Fruit fly (Drosophila melanogaster) whole organism, embryonic: ENCODE data around the gene ddbt.

Experiments used
- Awh ChIP-seq: fragments of 200-800 bp; sonication (Bioruptor generic); IDR thresholded peaks from 2 replicates; pipeline ENCODE4, ENCODE4 v1.3.6; 2022; ENCODE audit warnings: missing biosample characterization, missing genetic modification characterization
- CG10267 ChIP-seq: fragments of 200-800 bp; sonication (Bioruptor generic); optimal IDR thresholded peaks from 2 replicates; lab custom pipeline; 2018; ENCODE audit warnings: missing biosample characterization, mild to moderate bottlenecking, missing genetic modification characterization, moderate library complexity
- CG12219 ChIP-seq: fragments of 200-800 bp; sonication (Bioruptor generic); optimal IDR thresholded peaks from 3 replicates; lab custom pipeline; 2018; ENCODE audit warnings: missing biosample characterization, mild to moderate bottlenecking, missing genetic modification characterization
- CG12744 ChIP-seq: fragments of 200-800 bp; sonication (Bioruptor generic); optimal IDR thresholded peaks from 2 replicates; lab custom pipeline; 2016; ENCODE audit warnings: missing biosample characterization, missing genetic modification characterization
- CG13123 ChIP-seq: fragments of 200-800 bp; sonication (Bioruptor generic); optimal IDR thresholded peaks from 2 replicates; lab custom pipeline; 2016; ENCODE audit warnings: missing biosample characterization, missing genetic modification characterization
- CG13287 ChIP-seq: fragments of 200-800 bp; sonication (Bioruptor generic); IDR thresholded peaks from 2 replicates; pipeline ENCODE4 v1.3.6; 2022; ENCODE audit warnings: missing biosample characterization, missing genetic modification characterization; ENCODE audit not compliant: partially characterized antibody
- CG13775 ChIP-seq: fragments of 200-800 bp; sonication (Bioruptor generic); optimal IDR thresholded peaks from 3 replicates; lab custom pipeline; 2017; ENCODE audit warnings: missing biosample characterization, mild to moderate bottlenecking, missing genetic modification characterization
- CG13894 ChIP-seq: fragments of 200-800 bp; sonication (Bioruptor generic); optimal IDR thresholded peaks from 3 replicates; lab custom pipeline; 2018; ENCODE audit warnings: missing biosample characterization, mild to moderate bottlenecking, missing genetic modification characterization, moderate library complexity
- CG15479 ChIP-seq: fragments of 200-800 bp; sonication (Bioruptor generic); optimal IDR thresholded peaks from 3 replicates; lab custom pipeline; 2019; ENCODE audit warnings: missing biosample characterization, mild to moderate bottlenecking, missing genetic modification characterization, moderate library complexity
- CG1647 ChIP-seq: fragments of 200-800 bp; sonication (Bioruptor generic); optimal IDR thresholded peaks from 3 replicates; lab custom pipeline; 2016; ENCODE audit warnings: missing biosample characterization, missing genetic modification characterization
- CG2202 ChIP-seq: fragments of 200-800 bp; sonication (Bioruptor generic); optimal IDR thresholded peaks from 2 replicates; lab custom pipeline; 2018; ENCODE audit warnings: missing biosample characterization, mild to moderate bottlenecking, missing genetic modification characterization
- CG2712 ChIP-seq: fragments of 200-800 bp; optimal IDR thresholded peaks from 3 replicates; lab custom pipeline; 2019; ENCODE audit warnings: missing biosample characterization, mild to moderate bottlenecking, missing genetic modification characterization, moderate library complexity
- CG32532 ChIP-seq: fragments of 200-800 bp; sonication (Bioruptor generic); IDR thresholded peaks from 2 replicates; pipeline ENCODE4 v1.3.6; 2022; ENCODE audit warnings: missing biosample characterization, missing genetic modification characterization
- CG32767 ChIP-seq: fragments of 200-800 bp; sonication (Bioruptor generic); IDR thresholded peaks from 2 replicates; pipeline ENCODE4 v1.3.6; 2022; ENCODE audit warnings: missing biosample characterization, missing genetic modification characterization
- CG32772 ChIP-seq: fragments of 200-800 bp; sonication (Bioruptor generic); IDR thresholded peaks from 2 replicates; pipeline ENCODE4 v1.3.6; 2022; ENCODE audit warnings: missing biosample characterization, missing genetic modification characterization
- CG33213 ChIP-seq: fragments of 200-800 bp; sonication (Bioruptor generic); optimal IDR thresholded peaks from 3 replicates; lab custom pipeline; 2016; ENCODE audit warnings: missing biosample characterization, missing genetic modification characterization
- CG34224 ChIP-seq: fragments of 200-800 bp; sonication (Bioruptor generic); IDR thresholded peaks from 3 replicates; pipeline ENCODE4 v1.3.6; 2022; ENCODE audit warnings: missing biosample characterization, missing genetic modification characterization; ENCODE audit not compliant: partially characterized antibody
- CG34422 ChIP-seq: fragments of 200-800 bp; sonication (Bioruptor generic); IDR thresholded peaks from 3 replicates; pipeline ENCODE4 v1.3.6; 2022; ENCODE audit warnings: missing biosample characterization, missing genetic modification characterization
- CG3995 ChIP-seq: fragments of 200-800 bp; sonication (Bioruptor generic); optimal IDR thresholded peaks from 3 replicates; lab custom pipeline; 2016; ENCODE audit warnings: missing biosample characterization, missing genetic modification characterization
- CG5180 ChIP-seq: fragments of 200-800 bp; sonication (Bioruptor generic); optimal IDR thresholded peaks from 3 replicates; lab custom pipeline; 2017; ENCODE audit warnings: missing biosample characterization, missing genetic modification characterization, mild to moderate bottlenecking, moderate library complexity, missing genetic modification reagents
- CG6765 ChIP-seq: fragments of 200-800 bp; sonication (Bioruptor generic); optimal IDR thresholded peaks from 3 replicates; lab custom pipeline; 2017; ENCODE audit warnings: missing biosample characterization, mild to moderate bottlenecking, missing genetic modification characterization
- CG8478 ChIP-seq: fragments of >200 bp; optimal IDR thresholded peaks from 2 replicates; lab custom pipeline; 2018
- CG9797 ChIP-seq: fragments of 200-800 bp; sonication (Bioruptor generic); optimal IDR thresholded peaks from 3 replicates; lab custom pipeline; 2018; ENCODE audit warnings: missing biosample characterization, mild to moderate bottlenecking, missing genetic modification characterization
- CG9817 ChIP-seq: fragments of 200-800 bp; sonication (Bioruptor generic); optimal IDR thresholded peaks from 2 replicates; lab custom pipeline; 2018; ENCODE audit warnings: missing biosample characterization, mild to moderate bottlenecking, missing genetic modification characterization, moderate library complexity
- Dek ChIP-seq: fragments of 200-800 bp; sonication (Bioruptor generic); optimal IDR thresholded peaks from 3 replicates; lab custom pipeline; 2019; ENCODE audit warnings: missing biosample characterization, mild to moderate bottlenecking, missing genetic modification characterization, moderate library complexity
- Doc2 ChIP-seq: fragments of 200-800 bp; sonication (Bioruptor generic); IDR thresholded peaks from 2 replicates; pipeline ENCODE4 v1.3.6; 2022; ENCODE audit warnings: missing biosample characterization, missing genetic modification characterization
- Drgx ChIP-seq: fragments of 200-800 bp; sonication (Bioruptor generic); IDR thresholded peaks from 2 replicates; pipeline ENCODE4 v1.3.6; 2022; ENCODE audit warnings: missing biosample characterization, missing genetic modification characterization
- Fer1 ChIP-seq: fragments of 200-800 bp; sonication (Bioruptor generic); optimal IDR thresholded peaks from 2 replicates; lab custom pipeline; 2017; ENCODE audit warnings: missing biosample characterization, mild to moderate bottlenecking, missing genetic modification characterization
- Kr ChIP-seq: fragments of 200-800 bp; sonication (Bioruptor generic); optimal IDR thresholded peaks from 2 replicates; lab custom pipeline; 2017; ENCODE audit warnings: missing biosample characterization, mild to moderate bottlenecking, missing genetic modification characterization
- Mad ChIP-seq: fragments of 200-800 bp; sonication (Bioruptor generic); optimal IDR thresholded peaks from 2 replicates; lab custom pipeline; 2016; ENCODE audit warnings: missing biosample characterization, missing genetic modification characterization
- Max ChIP-seq: fragments of 200-800 bp; sonication (Bioruptor generic); optimal IDR thresholded peaks from 2 replicates; lab custom pipeline; 2016; ENCODE audit warnings: missing biosample characterization, mild to moderate bottlenecking, missing genetic modification characterization
- Mes4 ChIP-seq: fragments of 200-800 bp; sonication (Bioruptor generic); optimal IDR thresholded peaks from 2 replicates; lab custom pipeline; 2016; ENCODE audit warnings: missing biosample characterization, missing genetic modification characterization
- NC2β ChIP-seq: fragments of 200-800 bp; sonication (Bioruptor generic); optimal IDR thresholded peaks from 2 replicates; lab custom pipeline; 2016; ENCODE audit warnings: missing biosample characterization, missing genetic modification characterization
- Nf-YC ChIP-seq: fragments of 200-800 bp; optimal IDR thresholded peaks from 3 replicates; lab custom pipeline; 2019; ENCODE audit warnings: missing biosample characterization, mild to moderate bottlenecking, missing genetic modification characterization, moderate library complexity
- az2 ChIP-seq: fragments of 200-800 bp; sonication (Bioruptor generic); optimal IDR thresholded peaks from 3 replicates; lab custom pipeline; 2016; ENCODE audit warnings: missing biosample characterization, missing genetic modification characterization
- chn ChIP-seq: fragments of 200-800 bp; sonication (Bioruptor generic); optimal IDR thresholded peaks from 2 replicates; lab custom pipeline; 2016; ENCODE audit warnings: missing biosample characterization, missing genetic modification characterization
- dan ChIP-seq: fragments of 200-800 bp; sonication (Bioruptor generic); IDR thresholded peaks from 2 replicates; pipeline ENCODE4 v1.3.6; 2022; ENCODE audit warnings: missing biosample characterization, missing genetic modification characterization
- exex ChIP-seq: fragments of 200-800 bp; sonication (Bioruptor generic); optimal IDR thresholded peaks from 4 replicates; lab custom pipeline; 2018; ENCODE audit warnings: missing biosample characterization, mild to moderate bottlenecking, missing genetic modification characterization, moderate library complexity
- hb ChIP-seq: fragments of 200-800 bp; sonication (Bioruptor generic); IDR thresholded peaks from 3 replicates; pipeline ENCODE4 v1.3.6; 2022; ENCODE audit warnings: missing biosample characterization, missing genetic modification characterization; ENCODE audit not compliant: partially characterized antibody
- her ChIP-seq: fragments of 200-800 bp; sonication (Bioruptor generic); optimal IDR thresholded peaks from 2 replicates; lab custom pipeline; 2016; ENCODE audit warnings: missing biosample characterization, missing genetic modification characterization
- ken ChIP-seq: fragments of 200-800 bp; sonication (Bioruptor generic); IDR thresholded peaks from 3 replicates; pipeline ENCODE4 v1.3.6; 2022; ENCODE audit warnings: missing biosample characterization, missing genetic modification characterization
- otp ChIP-seq: fragments of 200-800 bp; sonication (Bioruptor generic); IDR thresholded peaks from 3 replicates; pipeline ENCODE4, ENCODE4 v1.3.6; 2022; ENCODE audit warnings: missing biosample characterization, missing genetic modification characterization
- p53 ChIP-seq: fragments of 200-800 bp; sonication (Bioruptor generic); optimal IDR thresholded peaks from 2 replicates; lab custom pipeline; 2016; ENCODE audit warnings: missing biosample characterization, missing genetic modification characterization
- rib ChIP-seq: fragments of 200-800 bp; sonication (Bioruptor generic); IDR thresholded peaks from 2 replicates; pipeline ENCODE4 v1.3.6; 2022; ENCODE audit warnings: missing biosample characterization, missing genetic modification characterization
- shn ChIP-seq: fragments of 200-800 bp; sonication (Bioruptor generic); optimal IDR thresholded peaks from 3 replicates; lab custom pipeline; 2016; ENCODE audit warnings: missing biosample characterization, missing genetic modification characterization
- tgo ChIP-seq: fragments of 200-800 bp; sonication (Bioruptor generic); IDR thresholded peaks from 3 replicates; pipeline ENCODE4 v1.3.6; 2022; ENCODE audit warnings: missing biosample characterization, missing genetic modification characterization
- usp ChIP-seq: fragments of >200 bp; optimal IDR thresholded peaks from 2 replicates; lab custom pipeline; 2017; ENCODE audit warnings: missing biosample characterization, missing genetic modification characterization
- vfl ChIP-seq: fragments of 200-800 bp; sonication (Bioruptor generic); optimal IDR thresholded peaks from 2 replicates; lab custom pipeline; 2016; ENCODE audit warnings: missing biosample characterization, missing genetic modification characterization
- wdn ChIP-seq: fragments of 200-800 bp; sonication (Bioruptor generic); IDR thresholded peaks from 2 replicates; pipeline ENCODE4 v1.3.6; 2022; ENCODE audit warnings: missing biosample characterization, missing genetic modification characterization
- wek ChIP-seq: fragments of 200-800 bp; sonication (Bioruptor generic); optimal IDR thresholded peaks from 3 replicates; lab custom pipeline; 2018; ENCODE audit warnings: missing biosample characterization, mild to moderate bottlenecking, missing genetic modification characterization, moderate library complexity
- yki ChIP-seq: fragments of >200 bp; optimal IDR thresholded peaks from 3 replicates; lab custom pipeline; 2018

ddbt gene

DNA sequence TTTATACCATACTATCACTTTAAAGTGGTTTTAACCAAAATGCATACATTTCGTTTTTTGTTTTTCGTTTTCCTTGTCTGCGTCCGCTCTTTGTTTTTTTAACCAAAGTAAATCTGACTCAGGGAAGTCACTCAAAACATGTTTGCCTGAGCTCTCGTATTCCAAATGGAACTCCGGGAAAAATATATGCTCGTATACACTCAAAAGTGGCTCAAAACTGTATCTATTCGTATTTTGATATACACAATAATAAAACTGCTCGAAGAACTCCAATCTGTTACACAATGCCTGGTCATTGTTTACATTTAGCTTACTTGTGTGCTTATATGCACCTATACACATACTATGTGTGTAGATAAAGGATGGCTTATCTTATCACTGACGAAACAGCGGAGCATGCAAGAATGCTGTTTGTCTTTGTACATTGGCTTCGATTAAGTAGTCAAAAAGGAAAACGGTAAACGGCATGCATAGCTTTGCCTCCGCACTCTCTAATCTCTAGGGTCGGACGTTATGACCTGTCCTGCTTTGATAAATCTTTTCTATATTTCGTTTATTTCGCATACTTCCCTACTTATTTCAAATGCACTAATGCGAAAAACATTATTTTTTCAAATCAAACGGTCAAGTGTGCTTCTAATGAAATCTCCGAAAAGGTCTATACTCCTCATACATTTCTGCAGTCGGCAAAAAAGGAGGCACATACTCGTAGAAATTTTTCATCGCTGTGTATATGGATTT lies 46.0 kb upstream of the ddbt start, which contains the start of gene miple2 (continued):
- TF ChIP-seq wdn (no peak), Nf-YC (tag; lab: Kevin White, UChicago) (peak; percentile 35), CG9797 (GFP tag; lab: Kevin White, UChicago) (no peak), CG2202 (tag; lab: Kevin White, UChicago) (peak; percentile 54), Mad (GFP tag; lab: Kevin White, UChicago) (peak; percentile 13), chn (GFP tag; lab: Kevin White, UChicago) (no peak), CG32532 (GFP tag; lab: Robert Waterston, UW) (no peak), her (GFP tag; lab: Kevin White, UChicago) (no peak), Kr (GFP tag; lab: Kevin White, UChicago) (peak; percentile 51), CG32767 (peak; percentile 88), CG12219 (GFP tag; lab: Kevin White, UChicago) (no peak), CG13775 (GFP tag; lab: Kevin White, UChicago) (peak; percentile 42), exex (tag; lab: Kevin White, UChicago) (peak; percentile 65), CG34422 (GFP tag; lab: Robert Waterston, UW) (no peak), CG10267 (peak; percentile 15), Drgx (GFP tag; lab: Robert Waterston, UW) (peak; percentile 31; the same call in 1 of the 2 replicates), CG2712 (tag; lab: Kevin White, UChicago) (peak; percentile 59), wek (GFP tag; lab: Kevin White, UChicago) (peak; percentile 73), CG12744 (GFP tag; lab: Kevin White, UChicago) (peak; percentile 40), CG5180 (peak; percentile 43), Doc2 (no peak), vfl (GFP tag; lab: Kevin White, UChicago) (no peak), CG9817 (no peak), p53 (no peak), yki (lab: Kevin White, UChicago) (no peak), CG6765 (GFP tag; lab: Kevin White, UChicago) (peak; percentile 38), shn (peak; percentile 41), CG15479 (GFP tag; lab: Kevin White, UChicago) (peak; percentile 93), CG13287 (no peak), CG3995 (no peak), tgo (GFP tag; lab: Robert Waterston, UW) (no peak), Awh (GFP tag; lab: Robert Waterston, UW) (0 out of 2 replicates have a peak, but pooled peaks have one; percentile 31), Mes4 (GFP tag; lab: Kevin White, UChicago) (no peak), rib (GFP tag; lab: Robert Waterston, UW) (0 out of 2 replicates have a peak, but pooled peaks have one; percentile 38), CG1647 (GFP tag; lab: Kevin White, UChicago) (no peak), usp (no peak), CG13894 (peak; percentile 46), CG34224 (GFP tag; lab: Robert Waterston, UW) (no peak), Fer1 (GFP tag; lab: Kevin White, UChicago) (peak; percentile 56), otp (no peak), CG8478 (lab: Kevin White, UChicago) (no peak), ken (GFP tag; lab: Robert Waterston, UW) (0 out of 3 replicates have a peak, but pooled peaks have one; percentile 25), hb (GFP tag; lab: Robert Waterston, UW) (no peak), az2 (GFP tag; lab: Kevin White, UChicago) (peak; percentile 35), Max (GFP tag; lab: Kevin White, UChicago) (peak; percentile 42), dan (no peak), NC2β (GFP tag; lab: Kevin White, UChicago) (no peak), CG13123 (GFP tag; lab: Kevin White, UChicago) (peak; percentile 22), CG32772 (GFP tag; lab: Robert Waterston, UW) (no peak), Dek (tag; lab: Kevin White, UChicago) (no peak), CG33213 (GFP tag; lab: Kevin White, UChicago) (peak; percentile 37)
